Worm (Caenorhabditis elegans): ENCODE results near the gene srh-132.

- no peak for TF ChIP-seq attf-6 (GFP tag; IDR thresholded peaks at IDR 0.05)
- TF ChIP-seq aptf-3 (GFP tag; IDR thresholded peaks at IDR 0.05), result no peak
- TF ChIP-seq sea-2 (GFP tag; IDR thresholded peaks at IDR 0.05), result no peak
- no peak for TF ChIP-seq mes-4 (tag; optimal IDR thresholded peaks at IDR 0.05)
- no peak for TF ChIP-seq lin-54 (GFP tag; optimal IDR thresholded peaks at IDR 0.05)
- no peak for TF ChIP-seq aptf-2 (GFP tag; conservative IDR thresholded peaks at IDR 0.05)
- TF ChIP-seq nfya-2 (GFP tag; IDR thresholded peaks at IDR 0.05), result no peak
- TF ChIP-seq nfya-1 (tag; optimal IDR thresholded peaks at IDR 0.05; ENCODE audit: borderline replicate concordance, insufficient read depth), result no peak
- no peak for TF ChIP-seq T07F8.4 (tag; optimal IDR thresholded peaks at IDR 0.05)
- no peak for TF ChIP-seq hmg-20 (GFP tag; IDR thresholded peaks at IDR 0.05)
- TF ChIP-seq fkh-3 (tag; optimal IDR thresholded peaks at IDR 0.05), result no peak
- TF ChIP-seq hmg-1.2 (GFP tag; IDR thresholded peaks at IDR 0.05), result no peak
- TF ChIP-seq xnd-1 (tag; optimal IDR thresholded peaks at IDR 0.05), result no peak
Observed at ce11 chrV:17439406-17439805, 29.4 kb downstream of the srh-132 start, which contains the start of gene srh-154.
